Fruit fly (Drosophila melanogaster): Measurements from ENCODE around the gene Eig71Ef.

- no peak for TF ChIP-seq br (GFP tag; optimal IDR thresholded peaks at IDR 0.05)
- no peak for TF ChIP-seq usp (GFP tag; optimal IDR thresholded peaks at IDR 0.05)
- no peak for TF ChIP-seq dsf (GFP tag; optimal IDR thresholded peaks at IDR 0.05; ENCODE audit: borderline replicate concordance)
- TF ChIP-seq lola (GFP tag; optimal IDR thresholded peaks at IDR 0.05), result no peak
- no peak for TF ChIP-seq HLH106 (tag; optimal IDR thresholded peaks at IDR 0.05)
- TF ChIP-seq Hr83 (GFP tag; optimal IDR thresholded peaks at IDR 0.05; ENCODE audit: poor library complexity, severe bottlenecking), result no peak
- TF ChIP-seq h (GFP tag; optimal IDR thresholded peaks at IDR 0.05), result no peak
- no peak for TF ChIP-seq Abd-B (GFP tag; optimal IDR thresholded peaks at IDR 0.05)
- TF ChIP-seq Myc (optimal IDR thresholded peaks at IDR 0.05), result no peak
- TF ChIP-seq OdsH (GFP tag; optimal IDR thresholded peaks at IDR 0.05), result no peak
- TF ChIP-seq sage (GFP tag; optimal IDR thresholded peaks at IDR 0.05), result no peak
Measured at dm6 chr3L:15659341-15659740, 2.2 kb upstream of the Eig71Ef start, which contains the start of the genes Eig71Eh and Eig71Ei.

All from whole organism, wandering third instar larva.